Worm (Caenorhabditis elegans) whole organism, midembryonic: ENCODE results near the gene M117.4.
A peak's percentile ranks its signal among the peaks of the same experiment; 100 is the strongest.

Experiments
- T22C8.4 ChIP-seq: fragments of 200-800 bp; sonication (Bioruptor generic); IDR thresholded peaks from 2 replicates; pipeline ENCODE4 v1.3.6; 2022; ENCODE audit warnings: missing genetic modification characterization, missing compliant biosample characterization
- cog-1 ChIP-seq: sonication (generic microtip); optimal IDR thresholded peaks from 2 replicates; lab custom pipeline; 2016; ENCODE audit warnings: missing genetic modification characterization, missing compliant biosample characterization
- flt-1 ChIP-seq: fragments of 200-800 bp; sonication (Bioruptor generic); IDR thresholded peaks from 2 replicates; pipeline ENCODE4 v1.3.6; 2022; ENCODE audit warnings: missing genetic modification characterization, missing compliant biosample characterization
- klf-2 ChIP-seq: fragments of 200-800 bp; sonication (Bioruptor generic); conservative IDR thresholded peaks from 2 replicates; pipeline ENCODE4 v1.3.6; 2022; ENCODE audit warnings: missing genetic modification reagents, missing genetic modification characterization, missing compliant biosample characterization
- med-1 ChIP-seq: sonication (generic microtip); optimal IDR thresholded peaks from 2 replicates; lab custom pipeline; 2017; ENCODE audit warnings: missing genetic modification characterization, mild to moderate bottlenecking, missing compliant biosample characterization, antibody characterized with exemption, missing genetic modification reagents; ENCODE audit not compliant: insufficient read depth
- ref-1 ChIP-seq: fragments of 200-800 bp; sonication (Bioruptor generic); conservative IDR thresholded peaks from 2 replicates; pipeline ENCODE4 v1.3.6; 2022; ENCODE audit warnings: missing genetic modification reagents, missing genetic modification characterization, missing compliant biosample characterization
- tab-1 ChIP-seq: fragments of 200-800 bp; sonication (Bioruptor generic); IDR thresholded peaks from 2 replicates; pipeline ENCODE4 v1.3.6; 2022; ENCODE audit warnings: missing genetic modification characterization, missing compliant biosample characterization
- ztf-23 ChIP-seq: fragments of 200-800 bp; sonication (Bioruptor generic); IDR thresholded peaks from 2 replicates; pipeline ENCODE4 v1.3.6; 2022; ENCODE audit warnings: missing genetic modification reagents, missing genetic modification characterization, missing compliant biosample characterization
- ztf-29 ChIP-seq: fragments of 200-800 bp; sonication (Bioruptor generic); IDR thresholded peaks from 2 replicates; pipeline ENCODE4 v1.3.6; 2022; ENCODE audit warnings: missing genetic modification reagents, missing genetic modification characterization, missing compliant biosample characterization

The M117.4 gene

DNA sequence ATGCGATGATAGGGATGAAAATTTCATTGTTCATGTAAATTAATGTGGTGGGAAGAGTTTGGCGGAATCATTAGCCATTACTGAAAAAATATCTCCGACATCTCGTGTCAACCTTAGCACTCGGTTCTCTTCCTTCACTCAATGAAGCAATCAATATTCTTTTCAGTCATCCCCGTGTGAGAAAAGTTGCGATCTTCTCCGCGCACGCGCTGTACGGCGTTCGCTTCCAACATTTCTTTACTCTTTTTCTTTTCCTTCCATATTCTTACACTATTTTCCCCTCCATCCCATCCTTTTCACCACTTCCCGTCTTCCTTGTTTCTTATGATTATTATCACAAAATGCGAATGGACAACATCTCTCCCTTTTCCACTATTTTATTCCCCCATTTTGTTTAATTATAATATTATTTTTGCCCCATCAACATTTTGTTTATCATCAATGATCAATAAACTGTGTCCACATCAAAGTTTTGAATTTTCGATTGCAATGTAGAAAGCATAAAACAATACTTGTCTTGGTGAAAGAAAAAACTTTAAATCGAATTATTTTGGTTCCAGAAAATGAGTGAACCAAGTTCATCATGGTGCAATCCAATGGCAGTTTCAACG is 26.7 kb upstream of the M117.4 start, which contains the start of gene mob-1:
Gene mob-1, plus strand, starts transcription at position 561 of the 611 bp plus-strand sequence.
- TF ChIP-seq tab-1 (GFP tag; lab: Robert Waterston, UW) (no peak), ref-1 (GFP tag; lab: Robert Waterston, UW) (no peak), ztf-23 (GFP tag; lab: Robert Waterston, UW) (no peak), med-1 (GFP tag; lab: Kevin White, UChicago) (no peak), klf-2 (GFP tag; lab: Robert Waterston, UW) (no peak), T22C8.4 (GFP tag; lab: Robert Waterston, UW) (no peak), flt-1 (GFP tag; lab: Robert Waterston, UW) (no peak), ztf-29 (no peak), cog-1 (tag; lab: Kevin White, UChicago) (no peak)

- TF ChIP-seq tab-1 (GFP tag; lab: Robert Waterston, UW), result no peak
- TF ChIP-seq ref-1 (GFP tag; lab: Robert Waterston, UW), result no peak
- TF ChIP-seq flt-1 (GFP tag; lab: Robert Waterston, UW), result no peak
- no peak for TF ChIP-seq T22C8.4 (GFP tag; lab: Robert Waterston, UW)
- TF ChIP-seq ztf-29, result no peak
- no peak for TF ChIP-seq klf-2 (GFP tag; lab: Robert Waterston, UW)
- TF ChIP-seq ztf-23 (GFP tag; lab: Robert Waterston, UW), result no peak
- no peak for TF ChIP-seq cog-1 (tag; lab: Kevin White, UChicago)
- no peak for TF ChIP-seq med-1 (GFP tag; lab: Kevin White, UChicago)
These were observed 24.8 kb upstream of the M117.4 start, which contains the start of gene let-92 for ce11 chrIV:11858142-11858541. TSS of gene let-92 (plus strand) at chrIV:11858442.

- TF ChIP-seq cog-1 (tag; lab: Kevin White, UChicago), result peak; percentile 53
- TF ChIP-seq flt-1 (GFP tag; lab: Robert Waterston, UW), result no peak
These were observed 23.8 kb upstream of the M117.4 start for ce11 chrIV:11857159-11857565.

ce11 chrIV:11855900-11856660 is 22.7 kb upstream of the M117.4 start, which contains the start of gene ech-2:
TSS of gene ech-2 (minus strand) at chrIV:11856351.
- TF ChIP-seq med-1 (GFP tag; lab: Kevin White, UChicago) (no peak), ztf-23 (GFP tag; lab: Robert Waterston, UW) (no peak), T22C8.4 (GFP tag; lab: Robert Waterston, UW) (no peak), ztf-29 (no peak), cog-1 (tag; lab: Kevin White, UChicago) (no peak), ref-1 (GFP tag; lab: Robert Waterston, UW) (no peak), klf-2 (GFP tag; lab: Robert Waterston, UW) (no peak), flt-1 (GFP tag; lab: Robert Waterston, UW) (no peak), tab-1 (GFP tag; lab: Robert Waterston, UW) (no peak)

DNA sequence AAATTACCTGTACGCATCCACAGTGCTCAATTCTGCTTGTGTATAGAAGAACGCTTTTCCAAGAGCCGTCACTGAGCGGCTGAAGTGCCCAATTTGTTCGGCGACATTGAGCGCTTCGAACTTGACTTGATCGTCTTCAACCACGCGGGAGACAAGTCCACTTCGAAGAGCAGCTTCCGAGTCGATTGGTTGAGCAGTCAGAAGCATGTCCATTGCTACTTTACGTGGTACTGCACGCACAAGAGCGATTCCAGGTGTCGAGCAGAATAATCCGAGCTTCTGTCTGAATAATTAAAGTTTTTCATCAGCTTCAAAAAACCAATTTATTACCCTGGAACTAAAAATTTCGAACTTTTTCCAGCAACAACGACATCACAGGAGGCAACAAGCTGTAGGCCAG is 22.1 kb upstream of the M117.4 start:
- TF ChIP-seq flt-1 (GFP tag; lab: Robert Waterston, UW), result no peak
- no peak for TF ChIP-seq med-1 (GFP tag; lab: Kevin White, UChicago)
- no peak for TF ChIP-seq ztf-29
- TF ChIP-seq ref-1 (GFP tag; lab: Robert Waterston, UW), result no peak
- no peak for TF ChIP-seq tab-1 (GFP tag; lab: Robert Waterston, UW)
- TF ChIP-seq ztf-23 (GFP tag; lab: Robert Waterston, UW), result no peak
- no peak for TF ChIP-seq T22C8.4 (GFP tag; lab: Robert Waterston, UW)
- no peak for TF ChIP-seq cog-1 (tag; lab: Kevin White, UChicago)
- no peak for TF ChIP-seq klf-2 (GFP tag; lab: Robert Waterston, UW)

DNA sequence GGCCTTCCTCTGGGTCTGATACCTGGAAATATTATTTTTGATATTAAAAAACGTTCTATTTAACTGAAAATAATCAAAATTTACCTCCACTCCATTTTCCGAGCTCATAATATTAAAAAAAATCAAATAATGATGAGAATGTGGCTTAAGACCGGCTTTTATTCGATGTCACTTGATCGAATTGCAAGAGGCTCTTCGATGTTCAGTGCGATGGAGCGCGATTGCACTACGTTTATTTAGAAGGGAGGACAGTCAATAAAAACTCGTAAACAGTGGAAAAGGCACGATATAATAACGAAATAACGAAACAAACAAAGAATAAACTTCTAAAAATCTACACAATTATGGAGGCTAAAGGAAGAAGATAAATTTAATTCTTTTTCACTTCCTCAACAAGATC is 21.4 kb upstream of the M117.4 start, which contains the start of gene tag-30:
Gene tag-30, minus strand, starts transcription at position 383 of the 400 bp plus-strand sequence.
- TF ChIP-seq T22C8.4 (GFP tag; lab: Robert Waterston, UW) (no peak), tab-1 (GFP tag; lab: Robert Waterston, UW) (no peak), cog-1 (tag; lab: Kevin White, UChicago) (no peak), ref-1 (GFP tag; lab: Robert Waterston, UW) (no peak), flt-1 (GFP tag; lab: Robert Waterston, UW) (no peak)

- no peak for TF ChIP-seq tab-1 (GFP tag; lab: Robert Waterston, UW)
- TF ChIP-seq cog-1 (tag; lab: Kevin White, UChicago), result no peak
- no peak for TF ChIP-seq ztf-23 (GFP tag; lab: Robert Waterston, UW)
- TF ChIP-seq ztf-29, result no peak
- no peak for TF ChIP-seq ref-1 (GFP tag; lab: Robert Waterston, UW)
- TF ChIP-seq klf-2 (GFP tag; lab: Robert Waterston, UW), result no peak
- no peak for TF ChIP-seq med-1 (GFP tag; lab: Kevin White, UChicago)
- no peak for TF ChIP-seq flt-1 (GFP tag; lab: Robert Waterston, UW)
- TF ChIP-seq T22C8.4 (GFP tag; lab: Robert Waterston, UW), result no peak
These were observed 18.5 kb upstream of the M117.4 start, which contains the start of gene F38H4.5 for ce11 chrIV:11851882-11852281. TSS of gene F38H4.5 (plus strand) at chrIV:11852182.

- TF ChIP-seq ztf-23 (GFP tag; lab: Robert Waterston, UW), result no peak
- no peak for TF ChIP-seq tab-1 (GFP tag; lab: Robert Waterston, UW)
- TF ChIP-seq klf-2 (GFP tag; lab: Robert Waterston, UW), result no peak
- no peak for TF ChIP-seq ztf-29
These were observed 14.5 kb upstream of the M117.4 start, which contains the start of the genes F38H4.6 and F38H4.4 for ce11 chrIV:11847771-11848312. TSS of gene F38H4.6 (minus strand) at chrIV:11847871. TSS of gene F38H4.4 (plus strand) at chrIV:11848262.
